Fruit fly (Drosophila melanogaster): ENCODE data around the gene RNaseX25.

RNaseX25 gene

DNA sequence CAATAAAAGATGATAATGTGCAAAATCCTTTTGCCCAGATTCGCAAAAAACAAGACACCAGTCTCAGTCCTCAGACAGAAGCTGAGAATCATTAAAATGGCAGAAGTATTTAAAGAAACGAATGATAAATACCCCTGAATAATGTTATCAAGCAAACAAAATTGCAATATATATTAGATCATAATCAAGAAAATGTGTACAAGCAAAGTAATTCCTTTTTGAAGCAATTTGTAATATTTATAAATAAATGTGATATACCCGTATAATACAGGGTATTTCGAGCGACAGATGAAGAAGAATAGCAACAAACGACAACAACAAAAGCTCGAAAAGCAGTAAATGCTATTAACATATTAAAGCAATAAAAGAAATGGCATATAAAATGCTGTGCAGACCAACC lies 12.3 kb upstream of the RNaseX25 start (continued):
- peak; percentile 14 for TF ChIP-seq trem (tag; optimal IDR thresholded peaks at IDR 0.05)
- TF ChIP-seq CG13424 (tag; optimal IDR thresholded peaks at IDR 0.05) = peak; percentile 8
- TF ChIP-seq CG14860 (GFP tag; IDR thresholded peaks at IDR 0.05; ENCODE audit: partially characterized antibody) = no peak
- TF ChIP-seq CG6689 (GFP tag; IDR thresholded peaks at IDR 0.05) = peak; percentile 39; the same call in 1 of the 2 replicates
- TF ChIP-seq CG2712 (tag; optimal IDR thresholded peaks at IDR 0.05) = peak; percentile 58
- peak; percentile 35 for TF ChIP-seq CG12391 (tag; optimal IDR thresholded peaks at IDR 0.05)
- TF ChIP-seq CTCF (GFP tag; optimal IDR thresholded peaks at IDR 0.05) = no peak
- 0 out of 2 replicates have a peak, but pooled peaks have one; percentile 17 for TF ChIP-seq ranshi (GFP tag; IDR thresholded peaks at IDR 0.05)
- TF ChIP-seq btn (GFP tag; optimal IDR thresholded peaks at IDR 0.05) = no peak
- peak; percentile 33 for TF ChIP-seq phol (tag; optimal IDR thresholded peaks at IDR 0.05)
- TF ChIP-seq bsh (GFP tag; optimal IDR thresholded peaks at IDR 0.05) = peak in 1 of 2 experiments; percentile 49
- no peak for TF ChIP-seq fd64A (GFP tag; optimal IDR thresholded peaks at IDR 0.05)
- peak; percentile 32 for TF ChIP-seq zen (tag; optimal IDR thresholded peaks at IDR 0.05)
- TF ChIP-seq Blimp-1 (GFP tag; optimal IDR thresholded peaks at IDR 0.05) = peak; percentile 45
- peak; percentile 54 for TF ChIP-seq CG18262 (tag; optimal IDR thresholded peaks at IDR 0.05)
- TF ChIP-seq Oli (tag; optimal IDR thresholded peaks at IDR 0.05) = peak; percentile 28
- TF ChIP-seq CG17829 (tag; optimal IDR thresholded peaks at IDR 0.05) = peak; percentile 10
- TF ChIP-seq CG10979 (tag; optimal IDR thresholded peaks at IDR 0.05) = peak; percentile 45
- peak; percentile 12 for TF ChIP-seq CG17359 (tag; optimal IDR thresholded peaks at IDR 0.05)
- TF ChIP-seq CG10267 (tag; optimal IDR thresholded peaks at IDR 0.05) = peak; percentile 30
- TF ChIP-seq prd (optimal IDR thresholded peaks at IDR 0.05) = no peak
- TF ChIP-seq prd (GFP tag; IDR thresholded peaks at IDR 0.05) = peak; percentile 67; the same call in 2 of the 3 replicates
- no peak for TF ChIP-seq CG3163 (GFP tag; optimal IDR thresholded peaks at IDR 0.05)
- peak in 1 of 2 experiments; percentile 19 for TF ChIP-seq chif (GFP tag; optimal IDR thresholded peaks at IDR 0.05)
- TF ChIP-seq unpg (GFP tag; optimal IDR thresholded peaks at IDR 0.05) = peak; percentile 22
- TF ChIP-seq fd96Cb (tag; optimal IDR thresholded peaks at IDR 0.05) = peak; percentile 29
- peak; percentile 23 for TF ChIP-seq gsb-n (tag; optimal IDR thresholded peaks at IDR 0.05)
- TF ChIP-seq Lhr (GFP tag; optimal IDR thresholded peaks at IDR 0.05) = no peak
- peak; percentile 9 for TF ChIP-seq CG1603 (tag; optimal IDR thresholded peaks at IDR 0.05)
- TF ChIP-seq Chrac-16 (GFP tag; optimal IDR thresholded peaks at IDR 0.05) = peak; percentile 12
- no peak for TF ChIP-seq Trl (optimal IDR thresholded peaks at IDR 0.05)
- no peak for TF ChIP-seq Trl (GFP tag; optimal IDR thresholded peaks at IDR 0.05)
- TF ChIP-seq CG8924 (tag; optimal IDR thresholded peaks at IDR 0.05) = peak; percentile 19
- peak; percentile 14 for TF ChIP-seq nmo (GFP tag; optimal IDR thresholded peaks at IDR 0.05)
- TF ChIP-seq dmrt99B (tag; optimal IDR thresholded peaks at IDR 0.05) = peak; percentile 16
- TF ChIP-seq gem (tag; optimal IDR thresholded peaks at IDR 0.05) = peak; percentile 59
- peak; percentile 29 for TF ChIP-seq CG11504 (tag; optimal IDR thresholded peaks at IDR 0.05)
- 0 out of 2 replicates have a peak, but pooled peaks have one; percentile 19 for TF ChIP-seq CG17328 (GFP tag; IDR thresholded peaks at IDR 0.05)
- peak; percentile 65 for TF ChIP-seq row (GFP tag; IDR thresholded peaks at IDR 0.05)
- TF ChIP-seq Med (GFP tag) = peak; percentile 6
- peak; percentile 17 for TF ChIP-seq CG9727 (GFP tag; optimal IDR thresholded peaks at IDR 0.05)
- peak in 1 of 3 experiments; percentile 48 for TF ChIP-seq lola (GFP tag; optimal IDR thresholded peaks at IDR 0.05)
- TF ChIP-seq CG17385 (GFP tag; optimal IDR thresholded peaks at IDR 0.05) = peak; percentile 16
- TF ChIP-seq Ets65A (GFP tag) = no peak
- TF ChIP-seq CG30403 (GFP tag; optimal IDR thresholded peaks at IDR 0.05) = peak; percentile 30
- peak; percentile 33 for TF ChIP-seq CG2678 (tag; optimal IDR thresholded peaks at IDR 0.05)
- TF ChIP-seq CG6254 (GFP tag; optimal IDR thresholded peaks at IDR 0.05) = peak; percentile 21

Measured in whole organism, embryonic.